Fruit fly (Drosophila melanogaster) whole organism, embryonic: ENCODE measurements around the gene CG17029.

ENCODE experiments used
- Adf1 ChIP-seq: fragments of 200-800 bp; sonication (Bioruptor generic); IDR thresholded peaks from 2 replicates; pipeline ENCODE4 v1.3.6; 2022; ENCODE audit warnings: missing biosample characterization, missing genetic modification characterization
- Asciz ChIP-seq: fragments of 200-800 bp; sonication (Bioruptor generic); optimal IDR thresholded peaks from 2 replicates; lab custom pipeline; 2017; ENCODE audit warnings: missing biosample characterization, mild to moderate bottlenecking, missing genetic modification characterization, missing genetic modification reagents
- BEAF-32 ChIP-seq: fragments of 200-800 bp; sonication (Bioruptor generic); optimal IDR thresholded peaks from 3 replicates; lab custom pipeline; 2017; ENCODE audit warnings: missing biosample characterization, missing genetic modification characterization, mild to moderate bottlenecking, moderate library complexity, missing genetic modification reagents
- CG10267 ChIP-seq: fragments of 200-800 bp; sonication (Bioruptor generic); optimal IDR thresholded peaks from 2 replicates; lab custom pipeline; 2018; ENCODE audit warnings: missing biosample characterization, mild to moderate bottlenecking, missing genetic modification characterization, moderate library complexity
- CG10431 ChIP-seq: fragments of 200-800 bp; sonication (Bioruptor generic); optimal IDR thresholded peaks from 3 replicates; lab custom pipeline; 2018; ENCODE audit warnings: missing biosample characterization, mild to moderate bottlenecking, missing genetic modification characterization
- CG10654 ChIP-seq: fragments of 200-800 bp; sonication (Bioruptor generic); optimal IDR thresholded peaks from 2 replicates; lab custom pipeline; 2016; ENCODE audit warnings: missing biosample characterization, missing genetic modification characterization
- CG11695 ChIP-seq: fragments of 200-800 bp; sonication (Bioruptor generic); IDR thresholded peaks from 3 replicates; pipeline ENCODE4 v1.3.6; 2022; ENCODE audit warnings: missing biosample characterization, missing genetic modification characterization
- CG16863 ChIP-seq: fragments of 200-800 bp; sonication (Bioruptor generic); optimal IDR thresholded peaks from 3 replicates; lab custom pipeline; 2016; ENCODE audit warnings: missing biosample characterization, missing genetic modification characterization
- CG17612 ChIP-seq: fragments of 200-800 bp; sonication (Bioruptor generic); IDR thresholded peaks from 2 replicates; pipeline ENCODE4 v1.3.6; 2022; ENCODE audit warnings: missing biosample characterization, missing genetic modification characterization
- CG2889 ChIP-seq: fragments of 200-800 bp; sonication (Bioruptor generic); IDR thresholded peaks from 3 replicates; pipeline ENCODE4 v1.3.6; 2022; ENCODE audit warnings: missing biosample characterization, missing genetic modification characterization
- CG31224 ChIP-seq: fragments of 200-800 bp; sonication (Bioruptor generic); IDR thresholded peaks from 2 replicates; pipeline ENCODE4 v1.3.6; 2022; ENCODE audit warnings: missing biosample characterization, missing genetic modification characterization
- CG31441 ChIP-seq: fragments of 200-800 bp; sonication (Bioruptor generic); IDR thresholded peaks from 2 replicates; pipeline ENCODE4 v1.3.6; 2022; ENCODE audit warnings: missing biosample characterization, missing genetic modification characterization
- CG34376 ChIP-seq: fragments of 200-800 bp; sonication (Bioruptor generic); optimal IDR thresholded peaks from 2 replicates; lab custom pipeline; 2018; ENCODE audit warnings: missing biosample characterization, mild to moderate bottlenecking, missing genetic modification characterization
- Chrac-16 ChIP-seq: fragments of 200-800 bp; sonication (Bioruptor generic); optimal IDR thresholded peaks from 3 replicates; lab custom pipeline; 2016; ENCODE audit warnings: missing biosample characterization, missing genetic modification characterization
- Dfd ChIP-seq, 2 experiments: fragments of >200 bp; optimal IDR thresholded peaks; 2 replicates each; lab custom pipeline; 2017; ENCODE audit warnings: missing biosample characterization in 2 of 2, missing genetic modification characterization in 2 of 2
- Elba2 ChIP-seq: fragments of 200-800 bp; sonication (Bioruptor generic); optimal IDR thresholded peaks from 3 replicates; lab custom pipeline; 2016; ENCODE audit warnings: missing biosample characterization, missing genetic modification characterization
- Gug ChIP-seq: fragments of 200-800 bp; sonication (Bioruptor generic); IDR thresholded peaks from 4 replicates; pipeline ENCODE4 v1.3.6; 2022; ENCODE audit warnings: missing biosample characterization, missing genetic modification characterization
- HHEX ChIP-seq: fragments of 200-800 bp; sonication (Bioruptor generic); optimal IDR thresholded peaks from 3 replicates; lab custom pipeline; 2017; ENCODE audit warnings: missing biosample characterization, mild to moderate bottlenecking, missing genetic modification characterization, missing genetic modification reagents
- Hmx ChIP-seq: fragments of 200-800 bp; sonication (Bioruptor generic); optimal IDR thresholded peaks from 2 replicates; lab custom pipeline; 2016; ENCODE audit warnings: missing biosample characterization, missing genetic modification characterization
- Nf-YA ChIP-seq: fragments of 200-800 bp; sonication (Bioruptor generic); IDR thresholded peaks from 2 replicates; pipeline ENCODE4 v1.3.6; 2022; ENCODE audit warnings: missing biosample characterization, missing genetic modification characterization
- Oaz ChIP-seq: fragments of 200-800 bp; sonication (Bioruptor generic); IDR thresholded peaks from 2 replicates; pipeline ENCODE4 v1.3.6; 2022; ENCODE audit warnings: missing biosample characterization, missing genetic modification characterization
- Sin3A ChIP-seq: fragments of >200 bp; optimal IDR thresholded peaks from 2 replicates; lab custom pipeline; 2018
- Trl ChIP-seq, 3 experiments: fragments of >200 bp in 2 of 3; fragments of 200-800 bp in 1 of 3; sonication (Bioruptor generic) in 1 of 3; optimal IDR thresholded peaks; 2 replicates in 1 of 3; 3 replicates in 2 of 3; lab custom pipeline; 2016 to 2017; ENCODE audit warnings: missing biosample characterization in 1 of 3, missing genetic modification characterization in 1 of 3
- Xrp1 ChIP-seq: fragments of 200-800 bp; sonication (Bioruptor generic); IDR thresholded peaks from 2 replicates; pipeline ENCODE4 v1.3.6; 2022; ENCODE audit warnings: missing biosample characterization, missing genetic modification characterization
- abd-A ChIP-seq: fragments of 200-800 bp; sonication (Bioruptor generic); optimal IDR thresholded peaks from 3 replicates; lab custom pipeline; 2019; ENCODE audit warnings: missing biosample characterization, mild to moderate bottlenecking, missing genetic modification characterization, moderate library complexity
- ac ChIP-seq: fragments of 200-800 bp; sonication (Bioruptor generic); optimal IDR thresholded peaks from 3 replicates; lab custom pipeline; 2017; ENCODE audit warnings: missing biosample characterization, mild to moderate bottlenecking, missing genetic modification characterization
- ara ChIP-seq: fragments of 200-800 bp; sonication (Bioruptor generic); IDR thresholded peaks from 2 replicates; pipeline ENCODE4 v1.3.6; 2022; ENCODE audit warnings: missing biosample characterization, missing genetic modification characterization
- ash1 ChIP-seq: fragments of 200-800 bp; sonication (Bioruptor generic); optimal IDR thresholded peaks from 2 replicates; lab custom pipeline; 2018; ENCODE audit warnings: missing biosample characterization, mild to moderate bottlenecking, missing genetic modification characterization
- bigmax ChIP-seq: fragments of 200-800 bp; sonication (Bioruptor generic); optimal IDR thresholded peaks from 2 replicates; lab custom pipeline; 2018; ENCODE audit warnings: missing biosample characterization, mild to moderate bottlenecking, missing genetic modification characterization
- br ChIP-seq: fragments of >200 bp; optimal IDR thresholded peaks from 2 replicates; lab custom pipeline; 2017
- bsh ChIP-seq, 2 experiments: fragments of 200-800 bp; sonication (Bioruptor generic); optimal IDR thresholded peaks; 2 replicates each; lab custom pipeline; 2017 to 2018; ENCODE audit warnings: mild to moderate bottlenecking in 2 of 2, missing biosample characterization in 2 of 2, missing genetic modification characterization in 2 of 2, moderate library complexity in 1 of 2
- dmrt99B ChIP-seq: fragments of 200-800 bp; sonication (Bioruptor generic); optimal IDR thresholded peaks from 2 replicates; lab custom pipeline; 2018; ENCODE audit warnings: missing biosample characterization, mild to moderate bottlenecking, missing genetic modification characterization, moderate library complexity
- fd102C ChIP-seq: fragments of 200-800 bp; sonication (Bioruptor generic); optimal IDR thresholded peaks from 2 replicates; lab custom pipeline; 2018; ENCODE audit warnings: missing biosample characterization, mild to moderate bottlenecking, missing genetic modification characterization, moderate library complexity
- fd96Cb ChIP-seq: fragments of 200-800 bp; sonication (Bioruptor generic); optimal IDR thresholded peaks from 2 replicates; lab custom pipeline; 2018; ENCODE audit warnings: missing biosample characterization, mild to moderate bottlenecking, missing genetic modification characterization, moderate library complexity
- gfzf ChIP-seq: fragments of 200-800 bp; sonication (Bioruptor generic); optimal IDR thresholded peaks from 2 replicates; lab custom pipeline; 2016; ENCODE audit warnings: missing biosample characterization, mild to moderate bottlenecking, missing genetic modification characterization, moderate library complexity
- klu ChIP-seq: fragments of 200-800 bp; sonication (Bioruptor generic); IDR thresholded peaks from 2 replicates; pipeline ENCODE4 v1.3.6; 2022; ENCODE audit warnings: missing biosample characterization, missing genetic modification characterization
- lbe ChIP-seq: fragments of 200-800 bp; sonication (Bioruptor generic); optimal IDR thresholded peaks from 2 replicates; lab custom pipeline; 2016; ENCODE audit warnings: missing biosample characterization, mild to moderate bottlenecking, missing genetic modification characterization
- lilli ChIP-seq: fragments of 200-800 bp; sonication (Bioruptor generic); optimal IDR thresholded peaks from 3 replicates; lab custom pipeline; 2016; ENCODE audit warnings: missing biosample characterization, missing genetic modification characterization
- onecut ChIP-seq: fragments of 200-800 bp; sonication (Bioruptor generic); IDR thresholded peaks from 2 replicates; pipeline ENCODE4 v1.3.6; 2022; ENCODE audit warnings: missing biosample characterization, missing genetic modification characterization
- org-1 ChIP-seq: fragments of 200-800 bp; sonication (Bioruptor generic); optimal IDR thresholded peaks from 2 replicates; lab custom pipeline; 2017; ENCODE audit warnings: missing biosample characterization, missing genetic modification characterization
- pho ChIP-seq: fragments of 200-800 bp; sonication (Bioruptor generic); optimal IDR thresholded peaks from 2 replicates; lab custom pipeline; 2016; ENCODE audit warnings: missing biosample characterization, missing genetic modification characterization
- pros ChIP-seq: fragments of 200-800 bp; sonication (Bioruptor generic); optimal IDR thresholded peaks from 3 replicates; lab custom pipeline; 2019; ENCODE audit warnings: missing biosample characterization, mild to moderate bottlenecking, missing genetic modification characterization, moderate library complexity
- repo ChIP-seq: fragments of 200-800 bp; sonication (Bioruptor generic); optimal IDR thresholded peaks from 2 replicates; lab custom pipeline; 2016; ENCODE audit warnings: missing biosample characterization, missing genetic modification characterization
- sd ChIP-seq: fragments of 200-800 bp; sonication (Bioruptor generic); optimal IDR thresholded peaks from 3 replicates; lab custom pipeline; 2018; ENCODE audit warnings: missing biosample characterization, mild to moderate bottlenecking, missing genetic modification characterization, moderate library complexity
- sna ChIP-seq: fragments of 200-800 bp; sonication (Bioruptor generic); IDR thresholded peaks from 2 replicates; pipeline ENCODE4 v1.3.6; 2022; ENCODE audit warnings: missing biosample characterization, missing genetic modification characterization; ENCODE audit not compliant: partially characterized antibody
- tll ChIP-seq, 2 experiments: fragments of 200-800 bp in 1 of 2; fragments of >200 bp in 1 of 2; sonication (Bioruptor generic) in 1 of 2; optimal IDR thresholded peaks; 2 replicates each; lab custom pipeline; 2017 to 2019; ENCODE audit warnings: missing biosample characterization in 2 of 2, missing genetic modification characterization in 2 of 2, mild to moderate bottlenecking in 1 of 2, moderate library complexity in 1 of 2
- zen ChIP-seq: fragments of 200-800 bp; sonication (Bioruptor generic); optimal IDR thresholded peaks from 3 replicates; lab custom pipeline; 2018; ENCODE audit warnings: missing biosample characterization, mild to moderate bottlenecking, missing genetic modification characterization, moderate library complexity

CG17029 gene

dm6 chr3L:15999358-16000005, 22.8 kb downstream of the CG17029 start (continued):
- peak; percentile 47 for TF ChIP-seq pros (GFP tag; lab: Kevin White, UChicago)
- 0 out of 2 replicates have a peak, but pooled peaks have one; percentile 15 for TF ChIP-seq ara (GFP tag; lab: Robert Waterston, UW)
- peak; percentile 6 for TF ChIP-seq fd96Cb (tag; lab: Kevin White, UChicago)
- no peak for TF ChIP-seq lbe (GFP tag; lab: Kevin White, UChicago)
- no peak for TF ChIP-seq repo (GFP tag; lab: Kevin White, UChicago)
- no peak for TF ChIP-seq Oaz (GFP tag; lab: Robert Waterston, UW)
- TF ChIP-seq ac (GFP tag; lab: Kevin White, UChicago) = no peak
- TF ChIP-seq BEAF-32 (GFP tag; lab: Kevin White, UChicago) = no peak
- TF ChIP-seq Xrp1 (GFP tag; lab: Robert Waterston, UW) = peak; percentile 59; the same call in 1 of the 2 replicates
- TF ChIP-seq gfzf (GFP tag; lab: Kevin White, UChicago) = no peak
- no peak for TF ChIP-seq zen
- TF ChIP-seq CG11695 (GFP tag; lab: Robert Waterston, UW) = peak; percentile 56; the same call in 1 of the 3 replicates
- TF ChIP-seq CG10431 (GFP tag; lab: Kevin White, UChicago) = no peak
- TF ChIP-seq Nf-YA (GFP tag; lab: Robert Waterston, UW) = no peak

- TF ChIP-seq CG31224 (GFP tag; lab: Robert Waterston, UW) (peak; percentile 50; the same call in 1 of the 2 replicates), tll (GFP tag; optimal IDR thresholded peaks at IDR 0.05; lab: Kevin White, UChicago) (no peak), CG17612 (GFP tag; lab: Robert Waterston, UW) (peak; percentile 48; the same call in 1 of the 2 replicates), bsh (GFP tag; optimal IDR thresholded peaks at IDR 0.05; lab: Kevin White, UChicago) (peak in 1 of 2 experiments; percentile 35), klu (GFP tag; lab: Robert Waterston, UW) (peak; percentile 65; the same call in 1 of the 2 replicates), bigmax (GFP tag; lab: Kevin White, UChicago) (no peak), pho (GFP tag; lab: Kevin White, UChicago) (peak; percentile 83), Elba2 (GFP tag; lab: Kevin White, UChicago) (no peak), Chrac-16 (GFP tag; lab: Kevin White, UChicago) (peak; percentile 75), abd-A (tag; lab: Kevin White, UChicago) (peak; percentile 94), CG10267 (peak; percentile 31), CG2889 (peak; percentile 52; the same call in 1 of the 3 replicates), lilli (GFP tag; lab: Kevin White, UChicago) (peak; percentile 91), CG31441 (GFP tag; lab: Robert Waterston, UW) (peak; percentile 62), sd (tag; lab: Kevin White, UChicago) (peak; percentile 93), HHEX (peak; percentile 62), Asciz (GFP tag; lab: Kevin White, UChicago) (peak; percentile 22), sna (GFP tag; lab: Robert Waterston, UW) (no peak), CG16863 (GFP tag; lab: Kevin White, UChicago) (peak; percentile 52), Gug (GFP tag; lab: Robert Waterston, UW) (peak; percentile 50; the same call in 2 of the 4 replicates), dmrt99B (peak; percentile 79), CG10654 (no peak), Sin3A (lab: Kevin White, UChicago) (no peak), onecut (GFP tag; lab: Robert Waterston, UW) (peak; percentile 22; the same call in 1 of the 2 replicates), fd102C (GFP tag; lab: Kevin White, UChicago) (no peak), Trl (optimal IDR thresholded peaks at IDR 0.05; lab: Kevin White, UChicago) (peak in 1 of 2 experiments; percentile 57), Trl (GFP tag; optimal IDR thresholded peaks at IDR 0.05; lab: Kevin White, UChicago) (peak; percentile 63), Hmx (GFP tag; lab: Kevin White, UChicago) (peak; percentile 67), br (lab: Kevin White, UChicago) (no peak), ash1 (GFP tag; lab: Kevin White, UChicago) (peak; percentile 13), org-1 (GFP tag; lab: Kevin White, UChicago) (peak; percentile 78), repo (GFP tag; lab: Kevin White, UChicago) (peak; percentile 71), Dfd (GFP tag; optimal IDR thresholded peaks at IDR 0.05; lab: Kevin White, UChicago) (no peak), Adf1 (GFP tag; lab: Robert Waterston, UW) (peak; percentile 60; the same call in 1 of the 2 replicates), CG34376 (GFP tag; lab: Kevin White, UChicago) (peak; percentile 86)
Observed at dm6 chr3L:16001164-16001679, 24.6 kb downstream of the CG17029 start.
